Fruit fly (Drosophila melanogaster) whole organism, embryonic: ENCODE measurements around the gene GstD10.

Source experiments
- Abd-B ChIP-seq: fragments of 200-800 bp; sonication (Bioruptor generic); optimal IDR thresholded peaks from 2 replicates; lab custom pipeline; 2018; ENCODE audit warnings: missing biosample characterization, mild to moderate bottlenecking, missing genetic modification characterization, moderate library complexity
- Adf1 ChIP-seq: fragments of 200-800 bp; sonication (Bioruptor generic); IDR thresholded peaks from 2 replicates; pipeline ENCODE4 v1.3.6; 2022; ENCODE audit warnings: missing biosample characterization, missing genetic modification characterization
- Bgb ChIP-seq: fragments of 200-800 bp; sonication (Bioruptor generic); IDR thresholded peaks from 2 replicates; pipeline ENCODE4 v1.3.6; 2022; ENCODE audit warnings: missing biosample characterization, missing genetic modification characterization; ENCODE audit not compliant: partially characterized antibody
- Blimp-1 ChIP-seq: fragments of 200-800 bp; sonication (Bioruptor generic); optimal IDR thresholded peaks from 3 replicates; lab custom pipeline; 2018; ENCODE audit warnings: missing biosample characterization, missing genetic modification characterization, mild to moderate bottlenecking, moderate library complexity, missing genetic modification reagents
- CG11247 ChIP-seq: fragments of 200-800 bp; sonication (Bioruptor generic); IDR thresholded peaks from 2 replicates; pipeline ENCODE4 v1.3.6; 2022; ENCODE audit warnings: missing biosample characterization, missing genetic modification characterization
- CG11696 ChIP-seq: fragments of 200-800 bp; sonication (Bioruptor generic); IDR thresholded peaks from 2 replicates; pipeline ENCODE4 v1.3.6; 2022; ENCODE audit warnings: missing biosample characterization, missing genetic modification characterization
- CG12104 ChIP-seq: fragments of 200-800 bp; sonication (Bioruptor generic); optimal IDR thresholded peaks from 3 replicates; lab custom pipeline; 2016; ENCODE audit warnings: missing biosample characterization, missing genetic modification characterization
- CG13894 ChIP-seq: fragments of 200-800 bp; sonication (Bioruptor generic); optimal IDR thresholded peaks from 3 replicates; lab custom pipeline; 2018; ENCODE audit warnings: missing biosample characterization, mild to moderate bottlenecking, missing genetic modification characterization, moderate library complexity
- CG14014 ChIP-seq: fragments of 200-800 bp; sonication (Bioruptor generic); IDR thresholded peaks from 2 replicates; pipeline ENCODE4 v1.3.6; 2022; ENCODE audit warnings: missing biosample characterization, missing genetic modification characterization
- CG15514 ChIP-seq: fragments of 200-800 bp; sonication (Bioruptor generic); optimal IDR thresholded peaks from 3 replicates; lab custom pipeline; 2017; ENCODE audit warnings: missing biosample characterization, missing genetic modification characterization, mild to moderate bottlenecking, moderate library complexity, missing genetic modification reagents
- CG1647 ChIP-seq: fragments of 200-800 bp; sonication (Bioruptor generic); optimal IDR thresholded peaks from 3 replicates; lab custom pipeline; 2016; ENCODE audit warnings: missing biosample characterization, missing genetic modification characterization
- CG18599 ChIP-seq: fragments of 200-800 bp; sonication (Bioruptor generic); optimal IDR thresholded peaks from 3 replicates; lab custom pipeline; 2017; ENCODE audit warnings: missing biosample characterization, missing genetic modification characterization, mild to moderate bottlenecking, moderate library complexity, missing genetic modification reagents
- CG2678 ChIP-seq: fragments of 200-800 bp; sonication (Bioruptor generic); optimal IDR thresholded peaks from 3 replicates; lab custom pipeline; 2019; ENCODE audit warnings: missing biosample characterization, mild to moderate bottlenecking, missing genetic modification characterization, moderate library complexity
- CG31224 ChIP-seq: fragments of 200-800 bp; sonication (Bioruptor generic); IDR thresholded peaks from 2 replicates; pipeline ENCODE4 v1.3.6; 2022; ENCODE audit warnings: missing biosample characterization, missing genetic modification characterization
- CG4820 ChIP-seq: fragments of 200-800 bp; sonication (Bioruptor generic); optimal IDR thresholded peaks from 3 replicates; lab custom pipeline; 2016; ENCODE audit warnings: missing biosample characterization, missing genetic modification characterization
- CG9215 ChIP-seq: fragments of 200-800 bp; sonication (Bioruptor generic); IDR thresholded peaks from 2 replicates; pipeline ENCODE4 v1.3.6; 2022; ENCODE audit warnings: missing biosample characterization, missing genetic modification characterization
- CG9727 ChIP-seq: fragments of 200-800 bp; sonication (Bioruptor generic); optimal IDR thresholded peaks from 3 replicates; lab custom pipeline; 2017; ENCODE audit warnings: missing biosample characterization, mild to moderate bottlenecking, missing genetic modification characterization
- CrebB ChIP-seq: fragments of 200-800 bp; sonication (Bioruptor generic); optimal IDR thresholded peaks from 3 replicates; lab custom pipeline; 2018; ENCODE audit warnings: missing biosample characterization, mild to moderate bottlenecking, missing genetic modification characterization
- Gsc ChIP-seq: fragments of 200-800 bp; sonication (Bioruptor generic); IDR thresholded peaks from 2 replicates; pipeline ENCODE4 v1.3.6; 2022; ENCODE audit warnings: missing biosample characterization, missing genetic modification characterization
- HmgZ ChIP-seq: fragments of 200-800 bp; sonication (Bioruptor generic); optimal IDR thresholded peaks from 2 replicates; lab custom pipeline; 2018; ENCODE audit warnings: missing biosample characterization, mild to moderate bottlenecking, missing genetic modification characterization
- Hr78 ChIP-seq, 2 experiments: fragments of 200-800 bp in 1 of 2; fragments of >200 bp in 1 of 2; sonication (Bioruptor generic) in 1 of 2; optimal IDR thresholded peaks; 2 replicates each; lab custom pipeline; 2017 to 2019; ENCODE audit warnings: missing biosample characterization in 2 of 2, missing genetic modification characterization in 2 of 2, mild to moderate bottlenecking in 1 of 2, moderate library complexity in 1 of 2
- Mad ChIP-seq: fragments of 200-800 bp; sonication (Bioruptor generic); optimal IDR thresholded peaks from 2 replicates; lab custom pipeline; 2016; ENCODE audit warnings: missing biosample characterization, missing genetic modification characterization
- NfI ChIP-seq: fragments of 200-800 bp; sonication (Bioruptor generic); optimal IDR thresholded peaks from 3 replicates; lab custom pipeline; 2018; ENCODE audit warnings: missing biosample characterization, mild to moderate bottlenecking, missing genetic modification characterization, moderate library complexity
- PHDP ChIP-seq: fragments of 200-800 bp; sonication (Bioruptor generic); optimal IDR thresholded peaks from 3 replicates; lab custom pipeline; 2018; ENCODE audit warnings: missing biosample characterization, mild to moderate bottlenecking, missing genetic modification characterization, moderate library complexity
- al ChIP-seq: fragments of 200-800 bp; sonication (Bioruptor generic); IDR thresholded peaks from 2 replicates; pipeline ENCODE4 v1.3.6; 2022; ENCODE audit warnings: missing biosample characterization, missing genetic modification characterization
- ara ChIP-seq: fragments of 200-800 bp; sonication (Bioruptor generic); IDR thresholded peaks from 2 replicates; pipeline ENCODE4 v1.3.6; 2022; ENCODE audit warnings: missing biosample characterization, missing genetic modification characterization
- ase ChIP-seq: fragments of 200-800 bp; sonication (Bioruptor generic); IDR thresholded peaks from 3 replicates; pipeline ENCODE4 v1.3.6; 2022; ENCODE audit warnings: missing biosample characterization, missing genetic modification characterization
- bab2 ChIP-seq: fragments of 200-800 bp; sonication (Bioruptor generic); optimal IDR thresholded peaks from 2 replicates; lab custom pipeline; 2016; ENCODE audit warnings: missing biosample characterization, missing genetic modification characterization
- chn ChIP-seq: fragments of 200-800 bp; sonication (Bioruptor generic); optimal IDR thresholded peaks from 2 replicates; lab custom pipeline; 2016; ENCODE audit warnings: missing biosample characterization, missing genetic modification characterization
- corto ChIP-seq: fragments of 200-800 bp; sonication (Bioruptor generic); optimal IDR thresholded peaks from 2 replicates; lab custom pipeline; 2016; ENCODE audit warnings: missing biosample characterization, mild to moderate bottlenecking, missing genetic modification characterization, moderate library complexity
- crc ChIP-seq: fragments of 200-800 bp; sonication (Bioruptor generic); optimal IDR thresholded peaks from 2 replicates; lab custom pipeline; 2016; ENCODE audit warnings: missing biosample characterization, missing genetic modification characterization
- crol ChIP-seq: fragments of 200-800 bp; sonication (Bioruptor generic); IDR thresholded peaks from 2 replicates; pipeline ENCODE4 v1.3.6; 2022; ENCODE audit warnings: missing biosample characterization, missing genetic modification characterization
- exex ChIP-seq: fragments of 200-800 bp; sonication (Bioruptor generic); optimal IDR thresholded peaks from 4 replicates; lab custom pipeline; 2018; ENCODE audit warnings: missing biosample characterization, mild to moderate bottlenecking, missing genetic modification characterization, moderate library complexity
- fd96Cb ChIP-seq: fragments of 200-800 bp; sonication (Bioruptor generic); optimal IDR thresholded peaks from 2 replicates; lab custom pipeline; 2018; ENCODE audit warnings: missing biosample characterization, mild to moderate bottlenecking, missing genetic modification characterization, moderate library complexity
- jing ChIP-seq: fragments of 200-800 bp; sonication (Bioruptor generic); optimal IDR thresholded peaks from 2 replicates; lab custom pipeline; 2018; ENCODE audit warnings: missing biosample characterization, mild to moderate bottlenecking, missing genetic modification characterization
- kay ChIP-seq: fragments of 200-800 bp; sonication (Bioruptor generic); optimal IDR thresholded peaks from 2 replicates; lab custom pipeline; 2016; ENCODE audit warnings: missing biosample characterization, missing genetic modification characterization
- kni ChIP-seq: fragments of 200-800 bp; sonication (Bioruptor generic); optimal IDR thresholded peaks from 3 replicates; lab custom pipeline; 2017; ENCODE audit warnings: mild to moderate bottlenecking, missing biosample characterization, missing genetic modification reagents, missing genetic modification characterization
- lola ChIP-seq, 3 experiments: fragments of >200 bp in 2 of 3; fragments of 200-800 bp in 1 of 3; sonication (Bioruptor generic) in 1 of 3; optimal IDR thresholded peaks; 2 replicates each; lab custom pipeline; 2017 to 2019; ENCODE audit warnings: missing biosample characterization in 3 of 3, missing genetic modification characterization in 3 of 3, mild to moderate bottlenecking in 1 of 3, moderate library complexity in 1 of 3
- lov ChIP-seq, 2 experiments: fragments of 200-800 bp in 1 of 2; fragments of >200 bp in 1 of 2; sonication (Bioruptor generic) in 1 of 2; IDR thresholded peaks in 1 of 2; optimal IDR thresholded peaks in 1 of 2; 2 replicates in 1 of 2; 3 replicates in 1 of 2; pipeline versions ENCODE4 v1.3.6 to Lab custom; 2017 to 2022; ENCODE audit warnings: missing biosample characterization in 1 of 2, missing genetic modification characterization in 1 of 2
- nom ChIP-seq: fragments of 200-800 bp; sonication (Bioruptor generic); optimal IDR thresholded peaks from 2 replicates; lab custom pipeline; 2017; ENCODE audit warnings: missing biosample characterization, missing genetic modification characterization, mild to moderate bottlenecking, moderate library complexity, missing genetic modification reagents
- repo ChIP-seq: fragments of 200-800 bp; sonication (Bioruptor generic); optimal IDR thresholded peaks from 2 replicates; lab custom pipeline; 2016; ENCODE audit warnings: missing biosample characterization, missing genetic modification characterization
- schlank ChIP-seq: fragments of 200-800 bp; sonication (Bioruptor generic); optimal IDR thresholded peaks from 2 replicates; lab custom pipeline; 2018; ENCODE audit warnings: missing biosample characterization, mild to moderate bottlenecking, missing genetic modification characterization
- sens-2 ChIP-seq: fragments of 200-800 bp; sonication (Bioruptor generic); IDR thresholded peaks from 2 replicates; pipeline ENCODE4 v1.3.6; 2022; ENCODE audit warnings: missing biosample characterization, missing genetic modification characterization
- sima ChIP-seq: fragments of 200-800 bp; sonication (Bioruptor generic); optimal IDR thresholded peaks from 2 replicates; lab custom pipeline; 2016; ENCODE audit warnings: missing biosample characterization, missing genetic modification characterization
- so ChIP-seq: fragments of 200-800 bp; sonication (Bioruptor generic); IDR thresholded peaks from 3 replicates; pipeline ENCODE4 v1.3.6; 2022; ENCODE audit warnings: missing biosample characterization, missing genetic modification characterization
- tap ChIP-seq: fragments of 200-800 bp; optimal IDR thresholded peaks from 3 replicates; lab custom pipeline; 2019; ENCODE audit warnings: missing biosample characterization, mild to moderate bottlenecking, missing genetic modification characterization, moderate library complexity
- ttk ChIP-seq: fragments of 200-800 bp; sonication (Bioruptor generic); IDR thresholded peaks from 2 replicates; pipeline ENCODE4 v2.1.2; 2022; ENCODE audit warnings: missing biosample characterization, missing genetic modification characterization
- unc-4 ChIP-seq: fragments of 200-800 bp; sonication (Bioruptor generic); IDR thresholded peaks from 2 replicates; pipeline ENCODE4 v1.3.6; 2022; ENCODE audit warnings: missing biosample characterization, missing genetic modification characterization; ENCODE audit not compliant: partially characterized antibody

The GstD10 gene

DNA sequence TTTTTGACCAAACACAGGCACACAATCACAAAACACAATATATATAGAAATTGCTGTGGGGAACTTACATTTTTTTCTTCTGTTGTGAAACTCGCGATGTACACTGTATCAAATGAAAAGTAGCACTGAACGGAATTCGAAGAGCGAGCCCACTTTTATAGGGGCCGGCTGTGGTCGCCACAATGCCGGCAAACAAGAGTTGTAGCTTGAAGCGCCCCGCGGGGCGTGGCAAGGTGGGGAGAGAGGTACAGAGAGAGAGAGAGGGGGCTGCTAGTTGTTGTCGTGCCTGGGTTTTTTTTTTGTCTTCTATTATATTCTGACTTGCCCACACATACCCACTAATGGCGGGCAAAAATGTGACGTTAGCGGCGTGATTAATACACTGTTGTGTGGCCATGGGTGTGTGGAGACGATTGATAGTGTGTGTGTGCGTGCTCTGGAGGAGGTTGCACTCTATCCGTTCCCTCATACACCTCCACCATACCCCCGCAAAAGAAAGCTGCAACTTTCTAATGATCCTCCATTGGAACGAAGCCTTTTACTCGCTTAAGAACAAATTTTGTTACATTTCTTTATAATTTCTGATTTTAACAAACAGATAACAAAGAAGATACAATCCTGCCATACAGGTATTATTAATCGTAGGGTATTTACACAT is 3.7 kb upstream of the GstD10 start, which contains the start of gene GstD1 (continued):
- TF ChIP-seq NfI (peak; percentile 31), so (no peak; the same call in 2 of the 3 replicates), CG13894 (tag; lab: Kevin White, UChicago) (peak; percentile 70), Gsc (no peak), bab2 (GFP tag; lab: Kevin White, UChicago) (peak; percentile 51), CG15514 (GFP tag; lab: Kevin White, UChicago) (peak; percentile 24), CG1647 (GFP tag; lab: Kevin White, UChicago) (peak; percentile 36), schlank (peak; percentile 15), Hr78 (GFP tag; optimal IDR thresholded peaks at IDR 0.05; lab: Kevin White, UChicago) (peak in 1 of 2 experiments; percentile 23), Bgb (GFP tag; lab: Robert Waterston, UW) (peak; percentile 63), corto (GFP tag; lab: Kevin White, UChicago) (no peak), repo (GFP tag; lab: Kevin White, UChicago) (peak; percentile 33), PHDP (tag; lab: Kevin White, UChicago) (peak; percentile 14), lov (optimal IDR thresholded peaks at IDR 0.05; lab: Kevin White, UChicago) (no peak), lov (GFP tag; IDR thresholded peaks at IDR 0.05; lab: Robert Waterston, UW) (0 out of 3 replicates have a peak, but pooled peaks have one; percentile 46), fd96Cb (tag; lab: Kevin White, UChicago) (peak; percentile 54), kay (GFP tag; lab: Kevin White, UChicago) (peak; percentile 66), CG18599 (GFP tag; lab: Kevin White, UChicago) (peak; percentile 56), nom (GFP tag; lab: Kevin White, UChicago) (peak; percentile 52), Blimp-1 (GFP tag; lab: Kevin White, UChicago) (peak; percentile 23), jing (no peak), Abd-B (peak; percentile 21), unc-4 (GFP tag; lab: Robert Waterston, UW) (0 out of 2 replicates have a peak, but pooled peaks have one; percentile 18), lola (GFP tag; optimal IDR thresholded peaks at IDR 0.05; lab: Kevin White, UChicago) (no peak), CG9727 (GFP tag; lab: Kevin White, UChicago) (peak; percentile 24), crol (GFP tag; lab: Robert Waterston, UW) (peak; percentile 100), exex (tag; lab: Kevin White, UChicago) (peak; percentile 18), CrebB (tag; lab: Kevin White, UChicago) (no peak), CG31224 (GFP tag; lab: Robert Waterston, UW) (peak; percentile 17; the same call in 1 of the 2 replicates), kni (GFP tag; lab: Kevin White, UChicago) (peak; percentile 39), CG14014 (GFP tag; lab: Robert Waterston, UW) (peak; percentile 36; the same call in 1 of the 2 replicates), ara (GFP tag; lab: Robert Waterston, UW) (no peak), CG12104 (GFP tag; lab: Kevin White, UChicago) (peak; percentile 28), al (GFP tag; lab: Robert Waterston, UW) (no peak), HmgZ (tag; lab: Kevin White, UChicago) (peak; percentile 56), CG2678 (tag; lab: Kevin White, UChicago) (peak; percentile 49), ase (GFP tag; lab: Robert Waterston, UW) (no peak), sima (GFP tag; lab: Kevin White, UChicago) (no peak), chn (GFP tag; lab: Kevin White, UChicago) (peak; percentile 30), crc (GFP tag; lab: Kevin White, UChicago) (no peak), sens-2 (GFP tag; lab: Robert Waterston, UW) (no peak), Adf1 (GFP tag; lab: Robert Waterston, UW) (peak; percentile 67; the same call in 1 of the 2 replicates), CG9215 (GFP tag; lab: Robert Waterston, UW) (0 out of 2 replicates have a peak, but pooled peaks have one; percentile 45), CG11247 (GFP tag; lab: Robert Waterston, UW) (peak; percentile 43; the same call in 1 of the 2 replicates), CG4820 (peak; percentile 3), tap (tag; lab: Kevin White, UChicago) (no peak), ttk (GFP tag; lab: Robert Waterston, UW) (0 out of 2 replicates have a peak, but pooled peaks have one; percentile 23), CG11696 (GFP tag; lab: Robert Waterston, UW) (peak; percentile 79), Mad (GFP tag; lab: Kevin White, UChicago) (no peak)
